Worm (Caenorhabditis elegans) whole organism, L3 larva: ENCODE data around the gene Y54H5A.2.

Experiments
- elt-1 ChIP-seq: fragments of 150-350 bp; optimal IDR thresholded peaks from 2 replicates; lab custom pipeline; 2014; ENCODE audit warnings: missing biosample characterization, missing genetic modification characterization
- nhr-237 ChIP-seq: fragments of 150-350 bp; optimal IDR thresholded peaks from 2 replicates; lab custom pipeline; 2014; ENCODE audit warnings: missing biosample characterization, missing genetic modification characterization
- nhr-28 ChIP-seq: fragments of 150-350 bp; optimal IDR thresholded peaks from 2 replicates; lab custom pipeline; 2014; ENCODE audit warnings: missing biosample characterization, missing genetic modification characterization
- skn-1 ChIP-seq: fragments of 150-350 bp; optimal IDR thresholded peaks from 2 replicates; lab custom pipeline; 2014; ENCODE audit warnings: missing biosample characterization, missing genetic modification characterization

- TF ChIP-seq nhr-28 (tag; lab: Kevin White, UChicago) (no peak), elt-1 (tag; lab: Kevin White, UChicago) (no peak), nhr-237 (tag; lab: Kevin White, UChicago) (no peak), skn-1 (tag; lab: Kevin White, UChicago) (no peak)
Measured at ce11 chrIII:5099500-5099899, 49.9 kb downstream of the Y54H5A.2 start.
